Worm (Caenorhabditis elegans): ENCODE data around the gene F21D5.9.
A peak's percentile ranks its signal among the peaks of the same experiment; 100 is the strongest.

Gene F21D5.9

DNA sequence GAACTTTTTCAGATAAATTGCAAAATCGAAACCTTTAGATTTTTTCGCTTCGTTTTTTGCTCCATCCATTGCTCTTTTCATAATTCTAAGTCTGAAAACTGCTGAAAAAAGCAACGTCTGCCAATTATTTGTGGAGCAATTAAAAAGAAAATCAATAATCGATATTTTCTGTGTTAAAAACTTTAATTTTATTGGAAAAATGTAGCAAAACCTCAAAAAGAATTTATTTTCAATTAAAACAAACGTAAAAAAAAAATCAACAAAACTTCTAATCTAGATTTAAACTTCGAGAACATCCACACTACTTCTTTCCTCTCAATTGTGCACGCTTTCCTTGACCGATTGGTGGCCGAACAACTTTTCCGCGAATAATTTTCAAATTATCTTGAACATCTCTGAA lies 15.5 kb downstream of the F21D5.9 start, which contains the start of gene F21D5.5:
Gene F21D5.5, minus strand, starts transcription at position 101 of the 400 bp plus-strand sequence.
- TF ChIP-seq ztf-29 (GFP tag; IDR thresholded peaks at IDR 0.05) (no peak), tab-1 (GFP tag; IDR thresholded peaks at IDR 0.05) (no peak), klf-2 (GFP tag; conservative IDR thresholded peaks at IDR 0.05) (no peak)

DNA sequence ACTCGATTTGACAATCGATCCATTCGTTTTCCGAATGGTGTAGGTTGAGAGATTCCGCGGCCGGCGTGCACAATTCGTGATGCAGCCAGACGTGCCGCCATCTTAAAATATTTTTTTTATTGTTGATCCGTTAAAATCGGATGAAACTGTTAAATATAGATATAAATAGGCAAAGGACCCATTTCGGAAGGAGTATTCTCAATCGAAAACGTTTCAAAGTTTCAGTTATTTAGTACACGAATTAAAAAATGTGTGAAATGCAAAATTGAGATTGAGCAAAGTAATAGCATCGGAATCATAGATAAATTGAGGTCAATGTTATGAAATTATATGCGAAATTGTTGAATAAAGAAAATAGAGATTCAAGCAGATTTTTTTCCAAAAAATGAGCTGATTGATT lies 16.1 kb downstream of the F21D5.9 start, which contains the start of gene mrps-33:
Gene mrps-33, minus strand, starts transcription at position 101 of the 400 bp plus-strand sequence.
- TF ChIP-seq ztf-23 (GFP tag; IDR thresholded peaks at IDR 0.05) (no peak), tab-1 (GFP tag; IDR thresholded peaks at IDR 0.05) (no peak)

DNA sequence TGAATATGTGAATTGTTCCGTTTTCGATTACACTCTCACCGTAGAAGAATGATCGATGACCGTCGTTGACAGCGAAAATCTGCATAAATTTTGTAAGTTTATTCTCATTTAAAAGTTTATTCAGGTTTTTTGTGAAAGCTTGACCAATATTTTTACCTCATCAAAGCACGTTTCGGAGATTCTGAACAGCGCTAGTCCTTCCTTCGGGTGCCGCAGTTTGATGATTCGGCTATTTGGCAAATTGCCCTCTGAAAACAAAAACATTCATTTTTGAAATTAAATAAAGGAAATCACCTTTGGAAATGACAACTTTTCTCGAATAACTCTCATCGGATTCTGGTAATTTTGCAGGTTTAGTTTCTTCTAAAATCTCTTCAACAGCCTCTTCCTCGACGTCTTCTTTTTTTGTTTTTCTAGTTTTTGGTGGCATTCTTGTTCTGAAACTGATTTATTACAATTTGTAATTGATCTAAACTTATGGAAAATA lies 17.2 kb downstream of the F21D5.9 start, which contains the start of gene F21D5.6:
Gene F21D5.6, minus strand, starts transcription at position 437 of the 487 bp plus-strand sequence.
- 0 out of 2 replicates have a peak, but pooled peaks have one; percentile 33 for TF ChIP-seq flt-1 (GFP tag; IDR thresholded peaks at IDR 0.05)
- TF ChIP-seq klf-2 (GFP tag; conservative IDR thresholded peaks at IDR 0.05): no peak

DNA sequence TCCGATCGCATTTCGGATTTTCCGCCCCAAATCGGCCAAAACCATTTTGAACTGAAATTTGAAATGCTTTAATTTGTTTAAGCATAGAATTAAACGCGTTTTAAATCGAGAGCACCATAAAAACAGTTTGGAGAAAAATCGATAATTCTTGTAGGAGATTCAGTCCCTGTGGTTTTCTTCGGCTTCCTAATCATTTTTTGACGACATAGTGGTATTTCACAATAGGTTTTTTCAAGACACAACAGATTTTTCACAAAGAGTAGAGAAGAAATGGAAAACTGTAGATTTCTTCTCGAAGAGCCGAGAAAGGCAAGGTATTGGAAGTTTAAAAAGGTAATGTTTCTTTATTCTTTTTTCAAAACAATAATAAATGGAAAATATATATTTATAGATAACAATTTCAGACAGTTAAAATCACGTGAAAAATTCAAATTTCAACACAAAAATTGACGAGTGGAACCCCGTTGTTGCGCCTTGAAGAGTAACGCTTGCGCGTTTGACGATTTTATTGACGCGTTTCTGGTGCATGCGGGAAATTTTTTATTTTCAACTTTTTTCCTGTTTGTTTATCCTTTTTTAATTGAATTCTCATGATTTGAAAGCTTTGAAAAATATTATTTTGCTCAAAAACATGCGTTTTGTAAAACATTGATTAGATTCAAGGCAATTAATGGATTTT lies 20.0 kb downstream of the F21D5.9 start, which contains the start of gene F21D5.7:
Gene F21D5.7, minus strand, starts transcription at position 51 of the 679 bp plus-strand sequence.
- 0 out of 2 replicates have a peak, but pooled peaks have one; percentile 34 for TF ChIP-seq T22C8.4 (GFP tag; IDR thresholded peaks at IDR 0.05)
- no peak for TF ChIP-seq klf-2 (GFP tag; conservative IDR thresholded peaks at IDR 0.05)

DNA sequence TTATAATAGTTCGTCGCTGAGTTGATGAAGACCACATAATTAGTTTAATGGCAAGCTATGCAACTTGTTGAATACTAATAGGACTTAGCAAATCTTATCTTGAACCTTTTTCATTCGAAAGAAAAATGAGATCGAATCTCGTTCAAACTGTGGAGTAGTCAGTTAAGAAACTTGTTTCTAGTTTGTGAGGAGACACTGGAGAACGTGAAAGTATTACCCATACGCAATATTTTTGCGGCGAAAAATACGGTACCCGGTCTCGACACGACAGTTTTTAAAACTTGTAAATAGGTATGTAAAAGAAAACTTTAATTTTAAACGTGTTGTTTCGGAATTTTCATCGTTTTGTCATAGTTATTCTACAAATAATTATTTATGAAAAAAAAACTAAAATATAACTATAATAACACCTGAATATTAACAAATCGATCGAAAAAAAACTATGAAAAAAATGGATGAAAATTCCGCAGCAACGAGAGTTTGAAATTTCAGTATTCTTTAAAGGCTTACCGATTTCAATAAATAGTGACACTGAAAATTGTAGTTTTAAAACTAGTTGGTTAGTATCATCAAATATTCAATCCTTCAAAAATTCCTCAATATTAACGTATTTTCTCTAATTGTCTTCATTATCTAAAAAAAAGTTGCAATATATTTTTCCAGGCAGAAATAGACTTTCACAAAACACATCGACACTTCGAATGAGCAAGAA lies 21.9 kb downstream of the F21D5.9 start, which contains the start of the genes F20C5.7 and parg-1:
Gene F20C5.7, minus strand, starts transcription at position 101 of the 712 bp plus-strand sequence.
Gene parg-1, plus strand, starts transcription at position 662 of the 712 bp plus-strand sequence.
- TF ChIP-seq ztf-23 (GFP tag; IDR thresholded peaks at IDR 0.05) (no peak), T22C8.4 (GFP tag; IDR thresholded peaks at IDR 0.05) (no peak), ref-1 (GFP tag; conservative IDR thresholded peaks at IDR 0.05) (no peak), med-1 (GFP tag; optimal IDR thresholded peaks at IDR 0.05; ENCODE audit: insufficient read depth) (no peak), klf-2 (GFP tag; conservative IDR thresholded peaks at IDR 0.05) (no peak)

DNA sequence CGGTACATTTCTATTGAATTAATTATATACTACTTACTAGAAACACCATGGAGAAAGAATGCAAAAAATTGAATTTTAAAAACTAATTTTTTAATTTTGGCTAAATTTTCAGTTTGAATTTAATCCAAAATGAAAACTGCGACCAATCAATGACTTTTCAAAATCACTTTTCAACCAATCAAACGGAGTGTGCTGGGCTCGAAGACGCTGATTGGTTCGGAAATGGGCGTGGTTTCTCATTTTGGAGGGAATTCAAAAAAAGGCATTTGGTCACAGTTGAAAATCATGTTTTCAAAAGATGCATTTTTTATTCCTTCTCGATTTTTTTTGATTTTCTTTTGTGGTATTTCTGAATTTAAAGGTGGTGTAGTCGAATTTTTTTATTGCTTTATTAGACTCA lies 25.1 kb downstream of the F21D5.9 start:
- no peak for TF ChIP-seq cog-1 (tag; optimal IDR thresholded peaks at IDR 0.05)
- TF ChIP-seq T22C8.4 (GFP tag; IDR thresholded peaks at IDR 0.05): no peak
- TF ChIP-seq tab-1 (GFP tag; IDR thresholded peaks at IDR 0.05): no peak
- no peak for TF ChIP-seq klf-2 (GFP tag; conservative IDR thresholded peaks at IDR 0.05)
- no peak for TF ChIP-seq ref-1 (GFP tag; conservative IDR thresholded peaks at IDR 0.05)
- TF ChIP-seq flt-1 (GFP tag; IDR thresholded peaks at IDR 0.05): no peak
- no peak for TF ChIP-seq ztf-29 (GFP tag; IDR thresholded peaks at IDR 0.05)
- TF ChIP-seq med-1 (GFP tag; optimal IDR thresholded peaks at IDR 0.05; ENCODE audit: insufficient read depth): no peak
- TF ChIP-seq ztf-23 (GFP tag; IDR thresholded peaks at IDR 0.05): no peak

DNA sequence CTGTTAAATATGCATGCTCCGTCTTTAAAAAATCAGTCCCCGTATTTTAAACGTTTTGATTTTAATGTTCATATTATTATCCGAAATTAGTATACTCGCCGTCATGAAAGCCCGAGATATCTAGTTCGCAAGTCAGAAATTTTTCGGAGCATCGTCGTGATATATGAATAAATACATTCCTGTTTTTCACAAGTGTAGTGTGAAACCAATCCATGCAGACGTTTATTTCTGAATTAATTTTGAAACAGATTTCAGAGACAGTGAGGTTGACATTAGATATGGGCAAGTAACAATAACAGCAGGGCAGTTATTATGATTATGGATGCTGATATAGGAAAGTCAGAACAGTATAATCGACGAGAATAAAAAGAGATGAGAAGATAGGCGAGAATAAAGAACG lies 28.7 kb downstream of the F21D5.9 start:
- TF ChIP-seq T22C8.4 (GFP tag; IDR thresholded peaks at IDR 0.05) (no peak), cog-1 (tag; optimal IDR thresholded peaks at IDR 0.05) (no peak), ztf-23 (GFP tag; IDR thresholded peaks at IDR 0.05) (no peak), flt-1 (GFP tag; IDR thresholded peaks at IDR 0.05) (no peak), ztf-29 (GFP tag; IDR thresholded peaks at IDR 0.05) (no peak)

DNA sequence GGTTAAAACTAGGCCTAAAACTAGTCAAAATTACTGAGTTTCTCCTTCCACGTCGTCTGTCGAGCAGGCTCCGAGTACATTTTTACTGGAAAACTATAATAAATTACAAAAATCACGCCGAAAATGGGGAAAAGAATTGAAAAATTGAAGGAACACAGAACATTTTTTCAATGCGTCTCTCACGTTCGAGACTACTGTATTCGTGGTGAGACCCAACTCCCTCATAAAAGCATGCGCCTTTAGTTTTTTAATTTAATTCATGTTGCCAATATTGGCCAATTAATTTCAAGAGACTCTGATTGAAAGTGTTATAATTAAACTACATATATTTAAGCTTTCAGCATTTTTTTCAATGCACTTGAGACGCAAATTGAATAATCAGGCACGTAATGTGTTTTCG lies 30.3 kb downstream of the F21D5.9 start:
- TF ChIP-seq ztf-23 (GFP tag; IDR thresholded peaks at IDR 0.05) (no peak), tab-1 (GFP tag; IDR thresholded peaks at IDR 0.05) (no peak), klf-2 (GFP tag; conservative IDR thresholded peaks at IDR 0.05) (no peak), flt-1 (GFP tag; IDR thresholded peaks at IDR 0.05) (no peak), cog-1 (tag; optimal IDR thresholded peaks at IDR 0.05) (no peak), ztf-29 (GFP tag; IDR thresholded peaks at IDR 0.05) (no peak), ref-1 (GFP tag; conservative IDR thresholded peaks at IDR 0.05) (no peak), med-1 (GFP tag; optimal IDR thresholded peaks at IDR 0.05; ENCODE audit: insufficient read depth) (no peak), T22C8.4 (GFP tag; IDR thresholded peaks at IDR 0.05) (no peak)

DNA sequence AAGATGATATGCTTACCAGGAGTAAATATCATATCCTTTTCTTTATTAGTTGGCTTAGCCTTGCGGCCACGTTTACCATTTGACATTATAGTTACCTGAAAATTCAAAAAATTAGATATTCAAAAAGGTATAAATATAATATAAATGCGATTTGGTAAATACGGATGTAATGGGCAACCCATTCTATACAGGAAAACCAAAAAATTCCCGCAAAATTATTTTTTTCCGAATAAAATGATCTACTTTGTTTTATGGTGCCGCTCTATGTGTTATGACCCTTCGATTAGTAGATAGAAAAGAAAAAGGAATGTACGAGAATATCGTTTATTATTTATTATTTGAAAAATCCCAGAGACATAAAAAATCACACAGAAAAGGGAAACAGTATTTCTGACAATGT lies 30.9 kb downstream of the F21D5.9 start, which contains the start of gene elli-1:
Gene elli-1, minus strand, starts transcription at position 101 of the 400 bp plus-strand sequence.
- TF ChIP-seq tab-1 (GFP tag; IDR thresholded peaks at IDR 0.05): no peak
- no peak for TF ChIP-seq klf-2 (GFP tag; conservative IDR thresholded peaks at IDR 0.05)
- TF ChIP-seq ztf-29 (GFP tag; IDR thresholded peaks at IDR 0.05): no peak
- no peak for TF ChIP-seq ztf-23 (GFP tag; IDR thresholded peaks at IDR 0.05)
- TF ChIP-seq ref-1 (GFP tag; conservative IDR thresholded peaks at IDR 0.05): no peak
- TF ChIP-seq flt-1 (GFP tag; IDR thresholded peaks at IDR 0.05): no peak
- TF ChIP-seq T22C8.4 (GFP tag; IDR thresholded peaks at IDR 0.05): no peak

DNA sequence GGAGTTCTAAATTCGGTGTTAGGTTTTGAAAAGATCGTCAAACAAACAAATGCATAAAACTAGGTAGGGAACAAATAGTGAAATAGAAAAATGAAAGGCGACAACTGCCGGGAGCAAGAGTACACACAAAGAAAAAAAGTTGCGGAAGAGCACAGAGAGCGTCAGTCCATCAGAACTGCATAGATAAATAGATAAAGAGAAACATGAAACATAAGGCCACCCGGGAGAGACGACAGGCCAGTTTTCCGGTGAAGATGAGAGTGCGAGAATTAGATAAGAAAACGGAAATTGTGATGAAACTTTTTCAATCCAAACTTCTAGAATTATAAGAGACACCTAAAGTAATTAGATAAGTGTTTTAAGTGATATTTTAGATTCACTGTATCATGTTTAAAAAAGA lies 33.9 kb downstream of the F21D5.9 start:
- TF ChIP-seq ztf-23 (GFP tag; IDR thresholded peaks at IDR 0.05) (no peak), med-1 (GFP tag; optimal IDR thresholded peaks at IDR 0.05; ENCODE audit: insufficient read depth) (no peak), ref-1 (GFP tag; conservative IDR thresholded peaks at IDR 0.05) (no peak), T22C8.4 (GFP tag; IDR thresholded peaks at IDR 0.05) (no peak), cog-1 (tag; optimal IDR thresholded peaks at IDR 0.05) (no peak), klf-2 (GFP tag; conservative IDR thresholded peaks at IDR 0.05) (no peak), flt-1 (GFP tag; IDR thresholded peaks at IDR 0.05) (no peak), tab-1 (GFP tag; IDR thresholded peaks at IDR 0.05) (no peak), ztf-29 (GFP tag; IDR thresholded peaks at IDR 0.05) (no peak)
